Worm (Caenorhabditis elegans) whole organism, L4 larva: ENCODE measurements around the gene txdc-12.1.

Experiments
- aly-2 ChIP-seq: sonication (generic microtip); optimal IDR thresholded peaks from 2 replicates; lab custom pipeline; 2018; ENCODE audit warnings: missing biosample characterization, missing genetic modification characterization
- ama-1 ChIP-seq: fragments of 150-350 bp; optimal IDR thresholded peaks from 2 replicates; lab custom pipeline; 2014; ENCODE audit warnings: inconsistent platforms, mixed read lengths
- fos-1 ChIP-seq: fragments of 150-350 bp; optimal IDR thresholded peaks from 2 replicates; lab custom pipeline; 2014; ENCODE audit warnings: missing biosample characterization, missing genetic modification characterization
- gei-8 ChIP-seq: fragments of 200-800 bp; sonication (Bioruptor generic); optimal IDR thresholded peaks from 2 replicates; lab custom pipeline; 2018; ENCODE audit warnings: mild to moderate bottlenecking, missing genetic modification characterization, missing compliant biosample characterization
- hlh-30 ChIP-seq: sonication (generic microtip); optimal IDR thresholded peaks from 2 replicates; lab custom pipeline; 2017; ENCODE audit warnings: antibody characterized with exemption, mild to moderate bottlenecking, missing genetic modification characterization, missing compliant biosample characterization; ENCODE audit not compliant: insufficient read depth
- lin-15B ChIP-seq: fragments of 150-350 bp; sonication (generic microtip); optimal IDR thresholded peaks from 3 replicates; lab custom pipeline; 2014; ENCODE audit warnings: missing biosample characterization, missing genetic modification characterization
- mep-1 ChIP-seq: fragments of 150-350 bp; sonication (generic microtip); optimal IDR thresholded peaks from 3 replicates; lab custom pipeline; 2014; ENCODE audit warnings: missing biosample characterization, missing genetic modification characterization
- nhr-10 ChIP-seq: fragments of 150-350 bp; optimal IDR thresholded peaks from 2 replicates; lab custom pipeline; 2014; ENCODE audit warnings: missing biosample characterization, missing genetic modification characterization
- nhr-11 ChIP-seq: fragments of 150-350 bp; optimal IDR thresholded peaks from 2 replicates; lab custom pipeline; 2014; ENCODE audit warnings: missing biosample characterization, missing genetic modification characterization
- spr-1 ChIP-seq: sonication (generic microtip); optimal IDR thresholded peaks from 2 replicates; lab custom pipeline; 2016; ENCODE audit warnings: mild to moderate bottlenecking, missing genetic modification characterization, missing compliant biosample characterization
- zfp-3 ChIP-seq: fragments of 200-800 bp; sonication (Bioruptor generic); conservative IDR thresholded peaks from 2 replicates; pipeline ENCODE4 v1.3.6; 2022; ENCODE audit warnings: missing genetic modification reagents, missing genetic modification characterization, missing compliant biosample characterization
- ztf-11 ChIP-seq: fragments of 150-350 bp; optimal IDR thresholded peaks from 2 replicates; lab custom pipeline; 2014; ENCODE audit warnings: missing biosample characterization, missing genetic modification characterization
- ztf-7 ChIP-seq: fragments of 150-350 bp; optimal IDR thresholded peaks from 2 replicates; lab custom pipeline; 2014; ENCODE audit warnings: missing biosample characterization, missing genetic modification characterization

- no peak for TF ChIP-seq aly-2 (tag; lab: Kevin White, UChicago)
- no peak for TF ChIP-seq fos-1 (tag; lab: Kevin White, UChicago)
- no peak for TF ChIP-seq hlh-30
- no peak for TF ChIP-seq ztf-7 (tag; lab: Kevin White, UChicago)
- no peak for TF ChIP-seq zfp-3 (GFP tag; lab: Robert Waterston, UW)
- no peak for TF ChIP-seq spr-1 (tag; lab: Kevin White, UChicago)
- no peak for TF ChIP-seq gei-8 (GFP tag; lab: Kevin White, UChicago)
- TF ChIP-seq ztf-11 (tag; lab: Kevin White, UChicago): no peak
- no peak for TF ChIP-seq nhr-11 (tag; lab: Kevin White, UChicago)
- no peak for TF ChIP-seq ama-1 (lab: Kevin White, UChicago)
- no peak for TF ChIP-seq lin-15B (tag; lab: Kevin White, UChicago)
- no peak for TF ChIP-seq nhr-10
- TF ChIP-seq mep-1 (tag; lab: Kevin White, UChicago): no peak
Observed at ce11 chrII:12202281-12202680, 37.9 kb upstream of the txdc-12.1 start, which contains the start of gene trpp-5.
